Worm (Caenorhabditis elegans): ENCODE measurements around the gene W08A12.3.

DNA sequence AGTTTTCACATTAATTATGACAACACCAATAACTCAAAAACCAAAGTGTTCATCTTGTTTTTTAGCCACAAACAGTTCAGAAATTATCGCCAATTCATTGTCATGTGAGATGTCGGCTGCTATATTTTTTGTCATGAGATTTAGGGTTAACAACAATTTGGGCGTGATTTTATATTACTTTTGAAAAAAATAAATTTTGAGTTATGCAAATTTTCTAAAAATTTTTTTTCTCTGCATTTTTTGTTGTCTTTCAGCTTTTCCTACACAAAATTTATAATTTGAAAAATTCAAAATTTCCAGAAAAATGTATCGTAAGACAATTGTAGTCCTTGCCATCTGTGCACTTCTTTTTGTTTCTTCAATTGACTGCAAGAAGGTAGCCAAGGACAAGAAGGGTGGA lies 49.6 kb upstream of the W08A12.3 start, which contains the start of gene F59B1.2:
- no peak for TF ChIP-seq lsy-2 (tag; optimal IDR thresholded peaks at IDR 0.05)
- TF ChIP-seq ceh-82 (tag; optimal IDR thresholded peaks at IDR 0.05) = no peak
- no peak for TF ChIP-seq nhr-42 (GFP tag; IDR thresholded peaks at IDR 0.05)
- no peak for TF ChIP-seq ama-1 (optimal IDR thresholded peaks at IDR 0.05)
- no peak for TF ChIP-seq nhr-41 (GFP tag; IDR thresholded peaks at IDR 0.05)
- no peak for TF ChIP-seq tra-1 (GFP tag; IDR thresholded peaks at IDR 0.05)
